Fruit fly (Drosophila melanogaster): ENCODE results near the gene mmm.

The mmm gene

dm6 chr3L:7583154-7583553, at the start of gene mmm:
TSS of gene mmm (plus strand) at chr3L:7583454.
- TF ChIP-seq CG8478 (optimal IDR thresholded peaks at IDR 0.05) (no peak), CTCF (optimal IDR thresholded peaks at IDR 0.05) (no peak)

DNA sequence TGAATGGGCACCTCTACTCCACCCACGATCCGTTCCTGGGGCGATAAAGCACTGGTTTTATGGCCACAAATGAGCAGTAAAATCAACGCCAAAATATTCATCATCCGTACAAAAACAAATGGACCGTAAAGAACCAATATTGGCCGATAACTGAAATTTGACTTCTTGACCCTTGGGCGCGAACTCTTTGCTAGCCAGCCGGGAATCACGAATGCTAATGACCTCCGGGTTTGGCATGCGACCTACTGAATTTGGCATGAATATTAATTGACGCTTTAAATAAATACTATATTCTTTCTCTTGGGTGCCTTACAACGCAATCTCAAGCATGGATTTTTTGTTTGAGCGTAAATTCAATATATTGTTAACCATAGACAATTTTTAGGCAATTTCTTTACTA, 43.5 kb upstream of the mmm start, which contains the start of gene CG16998:
TSS of gene CG16998 (minus strand) at position 101 of the 400 bp plus-strand sequence.
- TF ChIP-seq CTCF (optimal IDR thresholded peaks at IDR 0.05), result no peak
- no peak for TF ChIP-seq CG8478 (optimal IDR thresholded peaks at IDR 0.05)

- TF ChIP-seq CTCF (optimal IDR thresholded peaks at IDR 0.05) (no peak), CG8478 (optimal IDR thresholded peaks at IDR 0.05) (no peak)
Measured at dm6 chr3L:7541068-7541467, 42.2 kb upstream of the mmm start, which contains the start of gene CG32374. TSS of gene CG32374 (minus strand) at chr3L:7541168.

dm6 chr3L:7542357-7542756, 40.9 kb upstream of the mmm start, which contains the start of gene CG32376:
TSS of gene CG32376 (minus strand) at chr3L:7542457.
- TF ChIP-seq CTCF (optimal IDR thresholded peaks at IDR 0.05), result no peak
- no peak for TF ChIP-seq CG8478 (optimal IDR thresholded peaks at IDR 0.05)

DNA sequence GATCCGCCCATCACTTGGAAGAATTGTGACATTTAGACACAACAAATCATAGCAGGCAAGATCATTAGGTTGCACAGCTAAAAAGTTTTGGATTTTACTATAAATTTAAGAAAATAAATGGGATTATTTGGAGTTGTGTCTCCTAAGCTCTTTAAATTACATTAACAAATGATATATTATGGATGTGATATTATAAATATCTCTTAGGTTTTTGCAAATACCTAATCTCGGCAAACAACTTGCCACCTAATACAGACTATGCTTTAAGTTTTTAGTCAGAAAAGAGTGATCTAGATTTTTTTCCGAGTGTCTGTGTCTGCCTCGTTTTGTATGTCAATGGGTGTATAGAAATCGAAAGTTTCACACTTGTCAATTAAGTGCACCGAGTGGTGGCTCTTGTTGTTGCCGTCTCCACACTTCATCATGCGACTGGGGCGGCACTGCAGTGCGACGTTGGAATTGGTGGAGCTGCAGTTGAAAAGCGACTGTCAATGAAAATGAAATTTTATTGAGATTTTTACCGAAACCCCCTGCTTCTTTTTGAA, 38.5 kb upstream of the mmm start:
- TF ChIP-seq CG8478 (optimal IDR thresholded peaks at IDR 0.05), result no peak
- no peak for TF ChIP-seq CTCF (optimal IDR thresholded peaks at IDR 0.05)

DNA sequence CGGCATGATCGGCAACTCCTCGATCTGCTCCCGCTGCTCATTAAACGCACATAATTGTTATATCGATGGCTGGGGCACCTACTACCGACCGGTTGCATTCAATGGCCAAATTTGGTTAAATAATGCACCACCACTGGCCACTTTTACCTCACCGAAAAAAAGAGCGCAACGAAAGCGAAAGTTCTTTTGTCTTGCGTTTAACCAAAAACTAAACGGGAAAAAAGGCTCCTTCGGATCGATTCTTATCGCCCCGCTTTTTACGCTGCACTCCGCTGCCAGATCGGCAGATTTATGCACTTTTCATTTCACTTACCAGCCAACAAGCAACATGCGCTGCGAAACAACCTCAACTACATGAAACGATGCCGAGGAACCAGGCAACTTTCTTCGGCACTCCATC, 37.7 kb upstream of the mmm start:
- TF ChIP-seq CTCF (optimal IDR thresholded peaks at IDR 0.05) (no peak), CG8478 (optimal IDR thresholded peaks at IDR 0.05) (no peak)

DNA sequence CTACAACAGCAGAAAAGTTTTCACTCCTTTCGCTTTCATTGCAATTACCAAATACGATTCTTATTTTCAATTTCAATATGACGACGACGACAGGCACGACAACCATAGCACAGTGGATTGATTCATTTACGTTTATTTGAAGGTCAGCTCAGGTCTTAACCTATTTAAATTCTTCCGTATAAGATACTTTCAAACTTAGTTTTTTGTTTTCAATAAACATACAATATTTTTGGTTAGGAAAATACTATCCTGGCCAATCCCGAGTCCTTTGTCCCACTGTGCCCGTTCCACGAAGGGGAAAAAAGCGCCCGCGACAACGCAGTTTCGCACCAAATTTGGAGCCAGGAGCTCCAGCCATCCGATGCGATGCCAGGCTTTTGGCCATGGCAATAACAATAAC, 33.0 kb upstream of the mmm start:
- TF ChIP-seq CG8478 (optimal IDR thresholded peaks at IDR 0.05), result no peak
- TF ChIP-seq CTCF (optimal IDR thresholded peaks at IDR 0.05), result no peak

dm6 chr3L:7552446-7552845, 30.8 kb upstream of the mmm start:
- TF ChIP-seq CG8478 (optimal IDR thresholded peaks at IDR 0.05), result no peak
- no peak for TF ChIP-seq CTCF (optimal IDR thresholded peaks at IDR 0.05)

DNA sequence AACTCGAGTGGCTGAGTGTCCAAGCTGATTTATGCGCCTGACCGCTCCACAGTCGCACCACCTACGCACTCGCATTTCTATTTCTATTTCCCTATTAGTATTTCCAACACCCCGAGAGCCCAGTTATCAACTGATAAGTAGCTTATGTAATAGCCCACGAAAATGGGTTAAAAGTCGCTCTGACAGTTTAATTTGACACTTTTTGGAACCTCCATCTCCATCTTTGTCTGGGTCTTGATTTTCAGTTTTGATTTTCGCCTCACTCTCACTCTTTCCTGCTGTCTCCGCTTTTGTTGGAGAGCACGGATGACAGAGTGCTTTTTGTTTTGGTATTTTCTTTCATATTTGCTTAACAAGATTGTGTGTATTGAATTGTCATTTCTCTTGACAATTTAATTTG, 30.2 kb upstream of the mmm start:
- no peak for TF ChIP-seq CTCF (optimal IDR thresholded peaks at IDR 0.05)
- no peak for TF ChIP-seq CG8478 (optimal IDR thresholded peaks at IDR 0.05)

dm6 chr3L:7559937-7560336, 23.3 kb upstream of the mmm start, which contains the start of gene CG14837:
TSS of gene CG14837 (minus strand) at chr3L:7560037.
- TF ChIP-seq CTCF (optimal IDR thresholded peaks at IDR 0.05), result no peak
- TF ChIP-seq CG8478 (optimal IDR thresholded peaks at IDR 0.05), result no peak

- TF ChIP-seq CTCF (optimal IDR thresholded peaks at IDR 0.05) (peak; percentile 73 to 80), CG8478 (optimal IDR thresholded peaks at IDR 0.05) (no peak)
Measured at dm6 chr3L:7560580-7560979, 22.7 kb upstream of the mmm start.

dm6 chr3L:7562310-7562709, 20.9 kb upstream of the mmm start, which contains the start of gene frac:
TSS of gene frac (plus strand) at chr3L:7562610.
- TF ChIP-seq CG8478 (optimal IDR thresholded peaks at IDR 0.05) (no peak), CTCF (optimal IDR thresholded peaks at IDR 0.05) (no peak)

dm6 chr3L:7572948-7573347, 10.3 kb upstream of the mmm start:
- TF ChIP-seq CG8478 (optimal IDR thresholded peaks at IDR 0.05), result no peak
- no peak for TF ChIP-seq CTCF (optimal IDR thresholded peaks at IDR 0.05)

dm6 chr3L:7590898-7591297, 7.6 kb downstream of the mmm start, which contains the start of gene t-Grip84:
TSS of gene t-Grip84 (minus strand) at chr3L:7590998.
- TF ChIP-seq CG8478 (optimal IDR thresholded peaks at IDR 0.05) (no peak), CTCF (optimal IDR thresholded peaks at IDR 0.05) (no peak)

- TF ChIP-seq CTCF (optimal IDR thresholded peaks at IDR 0.05) (no peak), CG8478 (optimal IDR thresholded peaks at IDR 0.05) (no peak)
Measured at dm6 chr3L:7592113-7592752, 9.0 kb downstream of the mmm start.

dm6 chr3L:7592791-7593190, 9.5 kb downstream of the mmm start, which contains the start of gene Pura:
TSS of gene Pura (plus strand) at chr3L:7593091.
- no peak for TF ChIP-seq CG8478 (optimal IDR thresholded peaks at IDR 0.05)
- TF ChIP-seq CTCF (optimal IDR thresholded peaks at IDR 0.05), result no peak

Data from S2 (cell line).